Worm (Caenorhabditis elegans): Measurements from ENCODE around the gene let-60.

Gene let-60

DNA sequence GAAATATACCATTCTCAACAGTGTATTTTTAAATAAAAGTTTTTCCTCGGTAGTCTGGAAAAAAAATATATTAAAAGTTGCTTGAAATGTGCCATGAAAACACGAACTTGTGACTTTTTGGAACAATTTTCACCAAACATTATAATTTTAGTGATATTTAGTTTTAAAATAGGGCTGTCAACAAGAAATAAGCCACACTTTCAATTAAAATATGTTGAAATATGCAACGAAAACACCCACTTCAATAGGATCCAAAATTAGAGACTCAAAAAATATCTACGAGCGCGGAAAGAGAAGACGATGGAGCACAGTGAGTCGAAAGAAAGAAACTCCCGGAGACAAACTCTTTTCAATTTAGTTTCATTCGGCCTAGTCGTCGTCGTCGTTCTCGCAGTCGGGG lies 2.6 kb upstream of the let-60 start, which contains the start of gene ZK792.12:
Gene ZK792.12 (plus strand): TSS at position 301 of the 400 bp plus-strand sequence.
- TF ChIP-seq nhr-23 (tag; optimal IDR thresholded peaks at IDR 0.05): no peak
- TF ChIP-seq zag-1 (tag; optimal IDR thresholded peaks at IDR 0.05): no peak
- TF ChIP-seq skn-1 (tag; optimal IDR thresholded peaks at IDR 0.05): no peak
- no peak for TF ChIP-seq nhr-76 (tag; optimal IDR thresholded peaks at IDR 0.05)
- no peak for TF ChIP-seq ceh-9 (tag; optimal IDR thresholded peaks at IDR 0.05)
- TF ChIP-seq lin-39 (tag; optimal IDR thresholded peaks at IDR 0.05): no peak
- TF ChIP-seq nhr-25 (tag; optimal IDR thresholded peaks at IDR 0.05): no peak
- TF ChIP-seq nfya-1 (tag; optimal IDR thresholded peaks at IDR 0.05; ENCODE audit: insufficient read depth): no peak

DNA sequence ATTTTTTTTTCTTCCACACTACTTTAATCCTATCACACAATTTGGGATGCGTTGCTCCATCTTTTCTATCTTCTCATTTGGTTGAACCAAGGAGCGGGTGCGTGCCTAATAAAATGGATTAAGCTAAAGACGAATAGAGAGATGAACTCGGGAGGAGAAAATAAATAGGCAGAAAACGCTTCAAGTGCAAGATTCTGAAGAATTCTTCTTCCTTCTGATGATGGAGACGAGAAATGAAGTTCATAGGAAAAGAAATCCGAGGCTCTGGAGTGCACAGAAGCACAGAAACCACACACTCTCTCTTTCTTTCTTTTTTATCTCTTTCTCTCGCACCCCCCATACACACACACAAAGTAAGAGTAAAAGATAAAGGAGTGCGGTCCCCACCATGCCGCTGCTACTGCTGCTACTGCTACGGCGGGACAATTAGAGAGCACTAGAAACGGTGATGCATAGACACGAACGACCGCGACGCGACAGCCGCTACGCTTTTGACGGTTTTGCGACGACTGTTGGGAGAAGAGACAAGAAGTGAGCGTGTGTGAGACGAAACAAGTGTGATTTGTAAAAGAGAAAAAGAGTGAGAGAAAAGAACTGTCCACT lies 1.3 kb upstream of the let-60 start:
- no peak for TF ChIP-seq nhr-12 (tag; optimal IDR thresholded peaks at IDR 0.05)
- peak; percentile 24 for TF ChIP-seq unc-39 (tag; optimal IDR thresholded peaks at IDR 0.05)
- no peak for TF ChIP-seq fkh-2 (tag; optimal IDR thresholded peaks at IDR 0.05)
- no peak for TF ChIP-seq daf-12 (tag; optimal IDR thresholded peaks at IDR 0.05)
- TF ChIP-seq ceh-82 (tag; optimal IDR thresholded peaks at IDR 0.05): peak; percentile 7
- no peak for TF ChIP-seq eor-1 (tag; optimal IDR thresholded peaks at IDR 0.05)
- no peak for TF ChIP-seq egl-5 (tag; optimal IDR thresholded peaks at IDR 0.05)
- TF ChIP-seq nhr-43 (tag; optimal IDR thresholded peaks at IDR 0.05; ENCODE audit: poor library complexity, severe bottlenecking): no peak
- peak; percentile 86 for TF ChIP-seq nhr-25 (tag; optimal IDR thresholded peaks at IDR 0.05)
- no peak for TF ChIP-seq sea-2 (GFP tag; optimal IDR thresholded peaks at IDR 0.05)
- TF ChIP-seq nhr-28 (tag; optimal IDR thresholded peaks at IDR 0.05): no peak
- peak; percentile 22 for TF ChIP-seq elt-1 (tag; optimal IDR thresholded peaks at IDR 0.05)
- TF ChIP-seq nhr-237 (tag; optimal IDR thresholded peaks at IDR 0.05): no peak
- peak; percentile 51 for TF ChIP-seq ceh-28 (tag; optimal IDR thresholded peaks at IDR 0.05)
- TF ChIP-seq lsy-12 (tag; optimal IDR thresholded peaks at IDR 0.05): peak; percentile 51
- no peak for TF ChIP-seq ceh-9 (tag; optimal IDR thresholded peaks at IDR 0.05)
- TF ChIP-seq snpc-4 (tag; optimal IDR thresholded peaks at IDR 0.05): peak; percentile 60
- TF ChIP-seq elt-3 (tag; optimal IDR thresholded peaks at IDR 0.05): peak in 2 of 3 experiments; percentile 51 to 61
- peak; percentile 38 for TF ChIP-seq tbx-2 (tag; optimal IDR thresholded peaks at IDR 0.05)
- peak; percentile 26 for TF ChIP-seq egl-27 (tag; optimal IDR thresholded peaks at IDR 0.05)
- no peak for TF ChIP-seq zag-1 (tag; optimal IDR thresholded peaks at IDR 0.05)
- peak; percentile 33 for TF ChIP-seq unc-62 (GFP tag; optimal IDR thresholded peaks at IDR 0.05)
- TF ChIP-seq skn-1 (tag; optimal IDR thresholded peaks at IDR 0.05): peak; percentile 47
- peak; percentile 75 for TF ChIP-seq nhr-23 (tag; optimal IDR thresholded peaks at IDR 0.05)
- peak; percentile 84 for TF ChIP-seq nfya-1 (tag; optimal IDR thresholded peaks at IDR 0.05; ENCODE audit: insufficient read depth)
- TF ChIP-seq pha-4 (tag; optimal IDR thresholded peaks at IDR 0.05): peak; percentile 92
- TF ChIP-seq lin-39 (tag; optimal IDR thresholded peaks at IDR 0.05): peak; percentile 73
- TF ChIP-seq nhr-77 (tag; optimal IDR thresholded peaks at IDR 0.05): no peak
- no peak for TF ChIP-seq ceh-16 (tag; optimal IDR thresholded peaks at IDR 0.05)
- no peak for TF ChIP-seq mml-1 (tag; optimal IDR thresholded peaks at IDR 0.05)
- no peak for TF ChIP-seq R02D3.7 (tag; optimal IDR thresholded peaks at IDR 0.05)
- TF ChIP-seq ztf-11 (tag; optimal IDR thresholded peaks at IDR 0.05): no peak
- TF ChIP-seq mdl-1 (tag; optimal IDR thresholded peaks at IDR 0.05): no peak
- TF ChIP-seq jun-1 (tag; optimal IDR thresholded peaks at IDR 0.05): peak; percentile 78
- no peak for TF ChIP-seq nhr-67 (tag; optimal IDR thresholded peaks at IDR 0.05)
- peak; percentile 62 for TF ChIP-seq lin-15B (tag; optimal IDR thresholded peaks at IDR 0.05)
- TF ChIP-seq pqm-1 (tag; optimal IDR thresholded peaks at IDR 0.05): peak; percentile 88
- peak; percentile 41 for TF ChIP-seq fkh-10 (GFP tag; optimal IDR thresholded peaks at IDR 0.05)
- peak; percentile 64 for TF ChIP-seq hmg-11 (tag; optimal IDR thresholded peaks at IDR 0.05)
- TF ChIP-seq elt-2 (tag; optimal IDR thresholded peaks at IDR 0.05): peak; percentile 96
- TF ChIP-seq nhr-11 (tag; optimal IDR thresholded peaks at IDR 0.05): no peak
- peak; percentile 1 for TF ChIP-seq fos-1 (tag; optimal IDR thresholded peaks at IDR 0.05)
- TF ChIP-seq aly-2 (tag; optimal IDR thresholded peaks at IDR 0.05): no peak
- TF ChIP-seq ama-1 (optimal IDR thresholded peaks at IDR 0.05): peak; percentile 47
- no peak for TF ChIP-seq ZK546.5 (tag; optimal IDR thresholded peaks at IDR 0.05)
- no peak for TF ChIP-seq ztf-4 (tag; optimal IDR thresholded peaks at IDR 0.05)
